Fruit fly (Drosophila melanogaster) whole organism, wandering third instar larva: ENCODE data around the gene klar.
A peak's percentile ranks its signal among the peaks of the same experiment; 100 is the strongest.

ENCODE experiments used
- Abd-B ChIP-seq: fragments of >200 bp; optimal IDR thresholded peaks from 2 replicates; lab custom pipeline; 2017; ENCODE audit warnings: missing biosample characterization, missing genetic modification characterization
- CG32264 ChIP-seq: fragments of 200-800 bp; sonication (Bioruptor generic); optimal IDR thresholded peaks from 2 replicates; lab custom pipeline; 2016; ENCODE audit warnings: missing biosample characterization, missing genetic modification characterization
- CG9705 ChIP-seq: fragments of 200-800 bp; sonication (Bioruptor generic); optimal IDR thresholded peaks from 2 replicates; lab custom pipeline; 2018; ENCODE audit warnings: missing biosample characterization, mild to moderate bottlenecking, missing genetic modification characterization
- CrebA ChIP-seq: fragments of 200-800 bp; sonication (Bioruptor generic); optimal IDR thresholded peaks from 2 replicates; lab custom pipeline; 2016; ENCODE audit warnings: missing biosample characterization, mild to moderate bottlenecking, missing genetic modification characterization, borderline replicate concordance
- Dif ChIP-seq: fragments of 200-275, 200-300 bp; sonication (Bioruptor generic); optimal IDR thresholded peaks from 2 replicates; lab custom pipeline; 2018; ENCODE audit warnings: missing biosample characterization, missing genetic modification characterization; ENCODE audit not compliant: partially characterized antibody
- HLH106 ChIP-seq: fragments of 200-800 bp; optimal IDR thresholded peaks from 3 replicates; lab custom pipeline; 2019; ENCODE audit warnings: missing biosample characterization, mild to moderate bottlenecking, missing genetic modification characterization, moderate library complexity
- Hr78 ChIP-seq: fragments of >200 bp; optimal IDR thresholded peaks from 2 replicates; lab custom pipeline; 2017; ENCODE audit warnings: missing biosample characterization, missing genetic modification characterization
- Hr83 ChIP-seq: fragments of 200-300 bp; sonication (Bioruptor generic); optimal IDR thresholded peaks from 2 replicates; lab custom pipeline; 2016; ENCODE audit warnings: missing biosample characterization, mild to moderate bottlenecking, missing genetic modification characterization, moderate library complexity; ENCODE audit not compliant: poor library complexity, severe bottlenecking
- Jra ChIP-seq: sonication (Bioruptor generic); optimal IDR thresholded peaks from 2 replicates; lab custom pipeline; 2016; ENCODE audit warnings: missing biosample characterization, missing genetic modification characterization
- Mio ChIP-seq: sonication (Bioruptor generic); optimal IDR thresholded peaks from 2 replicates; lab custom pipeline; 2016; ENCODE audit warnings: missing biosample characterization, missing genetic modification characterization
- Myc ChIP-seq: fragments of >200 bp; optimal IDR thresholded peaks from 2 replicates; lab custom pipeline; 2017
- N ChIP-seq: fragments of >200 bp; optimal IDR thresholded peaks from 2 replicates; lab custom pipeline; 2018; ENCODE audit warnings: missing biosample characterization, missing external identifiers, missing genetic modification characterization
- OdsH ChIP-seq: fragments of 200-800 bp; sonication (Bioruptor generic); optimal IDR thresholded peaks from 2 replicates; lab custom pipeline; 2016; ENCODE audit warnings: missing biosample characterization, mild to moderate bottlenecking, missing genetic modification characterization
- Rel ChIP-seq, 2 experiments: fragments of 200-800 bp; sonication (Bioruptor generic) in 1 of 2; optimal IDR thresholded peaks; 2 replicates in 1 of 2; 3 replicates in 1 of 2; lab custom pipeline; 2016 to 2019; ENCODE audit warnings: mild to moderate bottlenecking in 2 of 2, missing biosample characterization in 2 of 2, missing genetic modification characterization in 2 of 2, moderate library complexity in 1 of 2
- Sp1 ChIP-seq: fragments of 200-800 bp; sonication (Bioruptor generic); optimal IDR thresholded peaks from 3 replicates; lab custom pipeline; 2019; ENCODE audit warnings: missing biosample characterization, mild to moderate bottlenecking, missing genetic modification characterization, moderate library complexity
- Vsx2 ChIP-seq: fragments of 200-300, 225-300 bp; sonication (Bioruptor generic); optimal IDR thresholded peaks from 2 replicates; lab custom pipeline; 2018; ENCODE audit warnings: missing biosample characterization, missing genetic modification characterization; ENCODE audit not compliant: partially characterized antibody
- br ChIP-seq: fragments of 200-800 bp; sonication (Bioruptor generic); optimal IDR thresholded peaks from 2 replicates; lab custom pipeline; 2016; ENCODE audit warnings: missing biosample characterization, missing genetic modification characterization
- dl ChIP-seq, 2 experiments: fragments of 175-275, 200-275 bp in 1 of 2; fragments of 200-275 bp in 1 of 2; sonication (Bioruptor generic); optimal IDR thresholded peaks; lab custom pipeline; 2018; ENCODE audit warnings: mild to moderate bottlenecking in 2 of 2, missing biosample characterization in 2 of 2, missing genetic modification characterization in 2 of 2, moderate library complexity in 2 of 2; ENCODE audit not compliant: partially characterized antibody in 2 of 2, insufficient read depth in 1 of 2
- dmrt93B ChIP-seq: fragments of 200-800 bp; sonication (Bioruptor generic); optimal IDR thresholded peaks from 2 replicates; lab custom pipeline; 2018; ENCODE audit warnings: missing biosample characterization, mild to moderate bottlenecking, missing genetic modification characterization
- ey ChIP-seq: fragments of 200-800 bp; sonication (Bioruptor generic); optimal IDR thresholded peaks from 2 replicates; lab custom pipeline; 2016; ENCODE audit warnings: missing biosample characterization, missing genetic modification characterization
- foxo ChIP-seq, 2 experiments: fragments of 200-800 bp; sonication (Bioruptor generic); optimal IDR thresholded peaks; 2 replicates in 1 of 2; 3 replicates in 1 of 2; lab custom pipeline; 2016 to 2017; ENCODE audit warnings: missing biosample characterization in 2 of 2, missing genetic modification characterization in 2 of 2
- fru ChIP-seq: fragments of 200-800 bp; sonication (Bioruptor generic); optimal IDR thresholded peaks from 3 replicates; lab custom pipeline; 2016; ENCODE audit warnings: missing biosample characterization, mild to moderate bottlenecking, missing genetic modification characterization
- h ChIP-seq: fragments of 200-800 bp; sonication (Bioruptor generic); optimal IDR thresholded peaks from 3 replicates; lab custom pipeline; 2016; ENCODE audit warnings: missing biosample characterization, mild to moderate bottlenecking, missing genetic modification characterization
- pan ChIP-seq: fragments of >200 bp; optimal IDR thresholded peaks from 2 replicates; lab custom pipeline; 2017
- psq ChIP-seq: fragments of 200-800 bp; sonication (Bioruptor generic); optimal IDR thresholded peaks from 3 replicates; lab custom pipeline; 2017; ENCODE audit warnings: missing biosample characterization, mild to moderate bottlenecking, missing genetic modification characterization, moderate library complexity
- rgr ChIP-seq: fragments of 200-800 bp; sonication (Bioruptor generic); optimal IDR thresholded peaks from 3 replicates; lab custom pipeline; 2016; ENCODE audit warnings: missing biosample characterization, mild to moderate bottlenecking, missing genetic modification characterization
- sage ChIP-seq: fragments of 200-800 bp; sonication (Bioruptor generic); optimal IDR thresholded peaks from 2 replicates; lab custom pipeline; 2016; ENCODE audit warnings: missing biosample characterization, mild to moderate bottlenecking, missing genetic modification characterization
- sv ChIP-seq: fragments of 200-800 bp; sonication (Bioruptor generic); optimal IDR thresholded peaks from 3 replicates; lab custom pipeline; 2016; ENCODE audit warnings: missing biosample characterization, missing genetic modification characterization
- tai ChIP-seq: sonication (Bioruptor generic); optimal IDR thresholded peaks from 2 replicates; lab custom pipeline; 2016; ENCODE audit warnings: missing biosample characterization, missing genetic modification characterization
- usp ChIP-seq: fragments of >200 bp; optimal IDR thresholded peaks from 2 replicates; lab custom pipeline; 2017; ENCODE audit warnings: missing biosample characterization, missing genetic modification characterization
- woc ChIP-seq: sonication (Bioruptor generic); optimal IDR thresholded peaks from 2 replicates; lab custom pipeline; 2016; ENCODE audit warnings: missing biosample characterization, mild to moderate bottlenecking, missing genetic modification characterization

The klar gene

dm6 chr3L:416329-416728 is 124.1 kb downstream of the klar start:
- no peak for TF ChIP-seq HLH106 (tag; lab: Kevin White, UChicago)
- no peak for TF ChIP-seq Vsx2 (GFP tag; lab: Kevin White, UChicago)
- no peak for TF ChIP-seq foxo (GFP tag; optimal IDR thresholded peaks at IDR 0.05; lab: Kevin White, UChicago)
- TF ChIP-seq OdsH (GFP tag; lab: Kevin White, UChicago): no peak
- TF ChIP-seq Rel (GFP tag; optimal IDR thresholded peaks at IDR 0.05; lab: Kevin White, UChicago): no peak
- TF ChIP-seq Rel (tag; optimal IDR thresholded peaks at IDR 0.05; lab: Kevin White, UChicago): no peak
- no peak for TF ChIP-seq sv (GFP tag; lab: Kevin White, UChicago)
- TF ChIP-seq sage (GFP tag; lab: Kevin White, UChicago): no peak
- TF ChIP-seq, all 38 proteins: peak for 0

dm6 chr3L:409791-410190 is 130.6 kb downstream of the klar start:
- TF ChIP-seq Vsx2 (GFP tag; lab: Kevin White, UChicago): no peak
- no peak for TF ChIP-seq CG32264
- no peak for TF ChIP-seq h (GFP tag; lab: Kevin White, UChicago)
- no peak for TF ChIP-seq Abd-B (GFP tag; lab: Kevin White, UChicago)
- TF ChIP-seq fru (GFP tag; lab: Kevin White, UChicago): peak; percentile 4
- no peak for TF ChIP-seq sv (GFP tag; lab: Kevin White, UChicago)

dm6 chr3L:400252-400651 is 140.2 kb downstream of the klar start:
- no peak for TF ChIP-seq CG32264
- TF ChIP-seq fru (GFP tag; lab: Kevin White, UChicago): no peak
- no peak for TF ChIP-seq usp (GFP tag; lab: Kevin White, UChicago)
- TF ChIP-seq Vsx2 (GFP tag; lab: Kevin White, UChicago): no peak
- TF ChIP-seq Dif (GFP tag; lab: Kevin White, UChicago): no peak
- no peak for TF ChIP-seq dmrt93B (GFP tag; lab: Kevin White, UChicago)
- no peak for TF ChIP-seq psq (GFP tag; lab: Kevin White, UChicago)
- TF ChIP-seq tai: no peak
- TF ChIP-seq woc: no peak
- TF ChIP-seq h (GFP tag; lab: Kevin White, UChicago): no peak
- no peak for TF ChIP-seq HLH106 (tag; lab: Kevin White, UChicago)
- no peak for TF ChIP-seq Hr83
- TF ChIP-seq Jra (GFP tag; lab: Kevin White, UChicago): no peak
- TF ChIP-seq sv (GFP tag; lab: Kevin White, UChicago): no peak
- no peak for TF ChIP-seq Sp1 (GFP tag; lab: Kevin White, UChicago)
- TF ChIP-seq rgr: no peak
- TF ChIP-seq pan (lab: Kevin White, UChicago): no peak
- TF ChIP-seq Mio: no peak
- no peak for TF ChIP-seq CG9705
- TF ChIP-seq, all 38 proteins: peak for 0

DNA sequence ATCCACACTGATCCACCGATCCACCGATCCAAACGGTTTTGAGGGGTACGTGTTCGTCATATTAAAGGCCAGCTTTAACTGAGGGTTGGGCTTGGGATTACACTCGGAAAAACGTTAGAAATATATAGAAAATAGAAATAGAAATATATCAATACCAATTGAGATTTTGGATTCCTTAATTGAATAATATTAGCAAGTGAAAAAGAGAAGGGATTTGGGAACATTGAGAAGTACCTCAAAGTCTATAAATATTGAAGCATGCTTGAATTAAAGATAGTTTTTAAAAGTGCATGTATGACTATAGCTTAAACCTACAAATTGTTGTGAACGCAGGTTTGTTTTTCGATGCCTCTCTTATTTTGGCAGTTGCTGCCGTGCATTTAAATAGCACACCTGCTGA is 145.2 kb downstream of the klar start:
- TF ChIP-seq Sp1 (GFP tag; lab: Kevin White, UChicago) (no peak), Vsx2 (GFP tag; lab: Kevin White, UChicago) (no peak), ey (GFP tag; lab: Kevin White, UChicago) (no peak), h (GFP tag; lab: Kevin White, UChicago) (peak; percentile 1)

DNA sequence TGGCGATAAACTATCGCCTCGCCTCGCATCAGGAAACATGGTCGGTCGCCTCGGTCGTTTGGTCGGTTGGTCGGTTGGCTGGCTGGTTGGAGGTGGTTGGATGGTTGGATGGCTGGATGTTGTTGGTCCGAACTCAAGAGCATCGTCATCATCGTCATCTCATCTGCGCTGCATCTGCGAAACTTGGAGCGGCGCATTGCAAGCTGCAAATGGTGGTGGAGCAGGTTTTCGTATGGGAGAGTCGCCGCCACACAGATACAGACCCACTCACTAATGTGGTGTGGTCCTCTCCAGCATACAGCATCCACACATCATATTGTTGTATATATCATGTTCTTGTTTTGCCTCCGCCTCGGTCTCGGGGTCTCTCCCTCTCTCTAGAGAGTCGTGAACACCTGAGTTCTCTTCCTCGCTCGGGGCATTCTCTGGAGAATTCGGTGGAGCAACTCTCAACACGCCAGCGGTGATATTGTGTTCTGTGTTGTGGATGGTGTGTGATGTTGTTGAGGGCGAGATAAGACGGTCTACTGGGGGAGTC is 147.7 kb downstream of the klar start, which contains the start of gene trh:
Gene trh (minus strand): TSS at position 12 of the 538 bp plus-strand sequence.
- TF ChIP-seq fru (GFP tag; lab: Kevin White, UChicago) (no peak), Mio (no peak), dl (GFP tag; optimal IDR thresholded peaks at IDR 0.05; lab: Kevin White, UChicago; ENCODE audit: insufficient read depth in 1 of 2, partially characterized antibody in 2 of 2) (peak; percentile 61 to 66), HLH106 (tag; lab: Kevin White, UChicago) (no peak), br (GFP tag; lab: Kevin White, UChicago) (no peak), Hr83 (no peak), Hr78 (GFP tag; lab: Kevin White, UChicago) (no peak), foxo (GFP tag; optimal IDR thresholded peaks at IDR 0.05; lab: Kevin White, UChicago) (no peak), N (no peak), Myc (no peak), h (GFP tag; lab: Kevin White, UChicago) (no peak), Dif (GFP tag; lab: Kevin White, UChicago) (peak; percentile 60), usp (GFP tag; lab: Kevin White, UChicago) (no peak), OdsH (GFP tag; lab: Kevin White, UChicago) (no peak), Vsx2 (GFP tag; lab: Kevin White, UChicago) (peak; percentile 8), rgr (no peak), CrebA (peak; percentile 23), sv (GFP tag; lab: Kevin White, UChicago) (no peak), tai (no peak), ey (GFP tag; lab: Kevin White, UChicago) (no peak), CG32264 (no peak)
- TF ChIP-seq, all 38 proteins: peak for 4
